Fruit fly (Drosophila melanogaster) whole organism, embryonic: Measurements from ENCODE around the gene dnc.

Source experiments
- Asciz ChIP-seq: fragments of 200-800 bp; sonication (Bioruptor generic); optimal IDR thresholded peaks from 2 replicates; lab custom pipeline; 2017; ENCODE audit warnings: missing biosample characterization, mild to moderate bottlenecking, missing genetic modification characterization, missing genetic modification reagents
- CG11504 ChIP-seq: fragments of 200-800 bp; sonication (Bioruptor generic); optimal IDR thresholded peaks from 3 replicates; lab custom pipeline; 2019; ENCODE audit warnings: missing biosample characterization, mild to moderate bottlenecking, missing genetic modification characterization, moderate library complexity
- CG11560 ChIP-seq: fragments of 200-800 bp; sonication (Bioruptor generic); IDR thresholded peaks from 3 replicates; pipeline ENCODE4 v1.3.6; 2022; ENCODE audit warnings: missing biosample characterization, missing genetic modification characterization
- CG12744 ChIP-seq: fragments of 200-800 bp; sonication (Bioruptor generic); optimal IDR thresholded peaks from 2 replicates; lab custom pipeline; 2016; ENCODE audit warnings: missing biosample characterization, missing genetic modification characterization
- CG13287 ChIP-seq: fragments of 200-800 bp; sonication (Bioruptor generic); IDR thresholded peaks from 2 replicates; pipeline ENCODE4 v1.3.6; 2022; ENCODE audit warnings: missing biosample characterization, missing genetic modification characterization; ENCODE audit not compliant: partially characterized antibody
- CG13424 ChIP-seq: fragments of 200-800 bp; sonication (Bioruptor generic); optimal IDR thresholded peaks from 2 replicates; lab custom pipeline; 2019; ENCODE audit warnings: missing biosample characterization, mild to moderate bottlenecking, missing genetic modification characterization, moderate library complexity
- CG13775 ChIP-seq: fragments of 200-800 bp; sonication (Bioruptor generic); optimal IDR thresholded peaks from 3 replicates; lab custom pipeline; 2017; ENCODE audit warnings: missing biosample characterization, mild to moderate bottlenecking, missing genetic modification characterization
- CG15514 ChIP-seq: fragments of 200-800 bp; sonication (Bioruptor generic); optimal IDR thresholded peaks from 3 replicates; lab custom pipeline; 2017; ENCODE audit warnings: missing biosample characterization, missing genetic modification characterization, mild to moderate bottlenecking, moderate library complexity, missing genetic modification reagents
- CG17186 ChIP-seq: fragments of 200-800 bp; sonication (Bioruptor generic); optimal IDR thresholded peaks from 3 replicates; lab custom pipeline; 2017; ENCODE audit warnings: missing biosample characterization, missing genetic modification reagents, missing genetic modification characterization
- CG18599 ChIP-seq: fragments of 200-800 bp; sonication (Bioruptor generic); optimal IDR thresholded peaks from 3 replicates; lab custom pipeline; 2017; ENCODE audit warnings: missing biosample characterization, missing genetic modification characterization, mild to moderate bottlenecking, moderate library complexity, missing genetic modification reagents
- CG31388 ChIP-seq: fragments of 200-800 bp; sonication (Bioruptor generic); optimal IDR thresholded peaks from 2 replicates; lab custom pipeline; 2016; ENCODE audit warnings: missing biosample characterization, missing genetic modification characterization
- CG3847 ChIP-seq: fragments of 200-800 bp; sonication (Bioruptor generic); IDR thresholded peaks from 2 replicates; pipeline ENCODE4 v1.3.6; 2022; ENCODE audit warnings: missing biosample characterization, missing genetic modification characterization
- CG42726 ChIP-seq: fragments of 200-800 bp; sonication (Bioruptor generic); IDR thresholded peaks from 2 replicates; pipeline ENCODE4 v1.3.6; 2022; ENCODE audit warnings: missing biosample characterization, missing genetic modification characterization; ENCODE audit not compliant: partially characterized antibody
- CG4617 ChIP-seq: fragments of 200-800 bp; sonication (Bioruptor generic); optimal IDR thresholded peaks from 3 replicates; lab custom pipeline; 2016; ENCODE audit warnings: missing biosample characterization, missing genetic modification characterization, borderline replicate concordance
- CG6791 ChIP-seq: fragments of 200-800 bp; sonication (Bioruptor generic); IDR thresholded peaks from 3 replicates; pipeline ENCODE4 v1.3.6; 2022; ENCODE audit warnings: missing biosample characterization, missing genetic modification characterization; ENCODE audit not compliant: partially characterized antibody
- CG7839 ChIP-seq: fragments of 200-800 bp; sonication (Bioruptor generic); optimal IDR thresholded peaks from 3 replicates; lab custom pipeline; 2018; ENCODE audit warnings: missing biosample characterization, mild to moderate bottlenecking, missing genetic modification characterization, moderate library complexity
- CG8359 ChIP-seq: fragments of 200-800 bp; sonication (Bioruptor generic); optimal IDR thresholded peaks from 2 replicates; lab custom pipeline; 2017; ENCODE audit warnings: missing biosample characterization, mild to moderate bottlenecking, missing genetic modification characterization, borderline replicate concordance
- CG9817 ChIP-seq: fragments of 200-800 bp; sonication (Bioruptor generic); optimal IDR thresholded peaks from 2 replicates; lab custom pipeline; 2018; ENCODE audit warnings: missing biosample characterization, mild to moderate bottlenecking, missing genetic modification characterization, moderate library complexity
- CkIIα-i1 ChIP-seq: fragments of 200-800 bp; sonication (Bioruptor generic); IDR thresholded peaks from 2 replicates; pipeline ENCODE4 v1.3.6; 2022; ENCODE audit warnings: missing biosample characterization, missing genetic modification characterization
- Dek ChIP-seq: fragments of 200-800 bp; sonication (Bioruptor generic); optimal IDR thresholded peaks from 3 replicates; lab custom pipeline; 2019; ENCODE audit warnings: missing biosample characterization, mild to moderate bottlenecking, missing genetic modification characterization, moderate library complexity
- Dll ChIP-seq: fragments of 200-800 bp; sonication (Bioruptor generic); IDR thresholded peaks from 4 replicates; pipeline ENCODE4 v1.3.6; 2022; ENCODE audit warnings: missing biosample characterization, missing genetic modification characterization; ENCODE audit not compliant: partially characterized antibody
- Doc2 ChIP-seq: fragments of 200-800 bp; sonication (Bioruptor generic); IDR thresholded peaks from 2 replicates; pipeline ENCODE4 v1.3.6; 2022; ENCODE audit warnings: missing biosample characterization, missing genetic modification characterization
- Dp ChIP-seq: fragments of 200-800 bp; sonication (Bioruptor generic); optimal IDR thresholded peaks from 2 replicates; lab custom pipeline; 2018; ENCODE audit warnings: missing biosample characterization, mild to moderate bottlenecking, missing genetic modification characterization, moderate library complexity
- GATAe ChIP-seq: fragments of 200-800 bp; sonication (Bioruptor generic); conservative IDR thresholded peaks from 2 replicates; pipeline ENCODE4 v1.3.6; 2022; ENCODE audit warnings: missing biosample characterization, missing genetic modification characterization
- HLH3B ChIP-seq: fragments of 200-800 bp; sonication (Bioruptor generic); IDR thresholded peaks from 2 replicates; pipeline ENCODE4 v1.3.6; 2022; ENCODE audit warnings: missing biosample characterization, missing genetic modification characterization
- Kr ChIP-seq: fragments of 200-800 bp; sonication (Bioruptor generic); optimal IDR thresholded peaks from 2 replicates; lab custom pipeline; 2017; ENCODE audit warnings: missing biosample characterization, mild to moderate bottlenecking, missing genetic modification characterization
- Side ChIP-seq: fragments of 200-800 bp; sonication (Bioruptor generic); optimal IDR thresholded peaks from 2 replicates; lab custom pipeline; 2016; ENCODE audit warnings: missing biosample characterization, missing genetic modification characterization
- Sry-β ChIP-seq: fragments of 200-800 bp; sonication (Bioruptor generic); optimal IDR thresholded peaks from 2 replicates; lab custom pipeline; 2018; ENCODE audit warnings: missing biosample characterization, mild to moderate bottlenecking, missing genetic modification characterization, moderate library complexity
- Ssrp ChIP-seq: fragments of 200-800 bp; sonication (Bioruptor generic); optimal IDR thresholded peaks from 2 replicates; lab custom pipeline; 2018; ENCODE audit warnings: missing biosample characterization, mild to moderate bottlenecking, missing genetic modification characterization, moderate library complexity
- Stat92E ChIP-seq, 3 experiments: fragments of >200 bp in 2 of 3; fragments of 200-800 bp in 1 of 3; sonication (Bioruptor generic) in 1 of 3; optimal IDR thresholded peaks; 2 replicates each; lab custom pipeline; 2017 to 2019; ENCODE audit warnings: missing biosample characterization in 3 of 3, missing genetic modification characterization in 3 of 3, mild to moderate bottlenecking in 1 of 3, moderate library complexity in 1 of 3
- ap ChIP-seq: fragments of 200-800 bp; sonication (Bioruptor generic); IDR thresholded peaks from 2 replicates; pipeline ENCODE4 v1.3.6; 2022; ENCODE audit warnings: missing biosample characterization, missing genetic modification characterization
- bcd ChIP-seq: fragments of 200-800 bp; sonication (Bioruptor generic); optimal IDR thresholded peaks from 2 replicates; lab custom pipeline; 2017; ENCODE audit warnings: missing biosample characterization, mild to moderate bottlenecking, missing genetic modification characterization
- caup ChIP-seq: fragments of 200-800 bp; sonication (Bioruptor generic); optimal IDR thresholded peaks from 3 replicates; lab custom pipeline; 2017; ENCODE audit warnings: missing biosample characterization, mild to moderate bottlenecking, missing genetic modification characterization, moderate library complexity; ENCODE audit not compliant: severe bottlenecking
- croc ChIP-seq: fragments of 200-800 bp; sonication (Bioruptor generic); conservative IDR thresholded peaks from 3 replicates; pipeline ENCODE4 v1.3.6; 2022; ENCODE audit warnings: missing biosample characterization, missing genetic modification characterization
- da ChIP-seq: fragments of 200-800 bp; sonication (Bioruptor generic); optimal IDR thresholded peaks from 2 replicates; lab custom pipeline; 2016; ENCODE audit warnings: missing biosample characterization, missing genetic modification characterization
- dati ChIP-seq: fragments of 200-800 bp; sonication (Bioruptor generic); IDR thresholded peaks from 2 replicates; pipeline ENCODE4 v1.3.6; 2022; ENCODE audit warnings: missing biosample characterization, missing genetic modification characterization
- dimm ChIP-seq: fragments of 200-800 bp; sonication (Bioruptor generic); IDR thresholded peaks from 2 replicates; pipeline ENCODE4 v1.3.6; 2022; ENCODE audit warnings: missing biosample characterization, missing genetic modification characterization
- dpn ChIP-seq, 2 experiments: fragments of 200-800 bp; sonication (Bioruptor generic); optimal IDR thresholded peaks; 3 replicates each; lab custom pipeline; 2016; ENCODE audit warnings: missing biosample characterization in 2 of 2, missing genetic modification characterization in 2 of 2
- ewg ChIP-seq: fragments of 200-800 bp; sonication (Bioruptor generic); optimal IDR thresholded peaks from 3 replicates; lab custom pipeline; 2017; ENCODE audit warnings: mild to moderate bottlenecking, missing biosample characterization, missing genetic modification reagents, missing genetic modification characterization
- ind ChIP-seq: fragments of 200-800 bp; sonication (Bioruptor generic); optimal IDR thresholded peaks from 3 replicates; lab custom pipeline; 2016; ENCODE audit warnings: missing biosample characterization, missing genetic modification characterization
- knrl ChIP-seq: fragments of 200-800 bp; sonication (Bioruptor generic); IDR thresholded peaks from 3 replicates; pipeline ENCODE4 v1.3.6; 2022; ENCODE audit warnings: missing biosample characterization, missing genetic modification characterization; ENCODE audit not compliant: partially characterized antibody
- onecut ChIP-seq: fragments of 200-800 bp; sonication (Bioruptor generic); IDR thresholded peaks from 2 replicates; pipeline ENCODE4 v1.3.6; 2022; ENCODE audit warnings: missing biosample characterization, missing genetic modification characterization
- pum ChIP-seq: fragments of 200-800 bp; sonication (Bioruptor generic); optimal IDR thresholded peaks from 2 replicates; lab custom pipeline; 2016; ENCODE audit warnings: missing biosample characterization, missing genetic modification characterization
- repo ChIP-seq: fragments of 200-800 bp; sonication (Bioruptor generic); optimal IDR thresholded peaks from 2 replicates; lab custom pipeline; 2016; ENCODE audit warnings: missing biosample characterization, missing genetic modification characterization
- sqz ChIP-seq: fragments of 200-800 bp; sonication (Bioruptor generic); optimal IDR thresholded peaks from 3 replicates; lab custom pipeline; 2018; ENCODE audit warnings: missing biosample characterization, mild to moderate bottlenecking, missing genetic modification characterization
- tup ChIP-seq: fragments of 200-800 bp; sonication (Bioruptor generic); optimal IDR thresholded peaks from 2 replicates; lab custom pipeline; 2016; ENCODE audit warnings: missing biosample characterization, mild to moderate bottlenecking, missing genetic modification characterization, moderate library complexity
- wor ChIP-seq: fragments of 200-800 bp; sonication (Bioruptor generic); IDR thresholded peaks from 2 replicates; pipeline ENCODE4 v1.3.6; 2022; ENCODE audit warnings: missing biosample characterization, missing genetic modification characterization

dnc gene

DNA sequence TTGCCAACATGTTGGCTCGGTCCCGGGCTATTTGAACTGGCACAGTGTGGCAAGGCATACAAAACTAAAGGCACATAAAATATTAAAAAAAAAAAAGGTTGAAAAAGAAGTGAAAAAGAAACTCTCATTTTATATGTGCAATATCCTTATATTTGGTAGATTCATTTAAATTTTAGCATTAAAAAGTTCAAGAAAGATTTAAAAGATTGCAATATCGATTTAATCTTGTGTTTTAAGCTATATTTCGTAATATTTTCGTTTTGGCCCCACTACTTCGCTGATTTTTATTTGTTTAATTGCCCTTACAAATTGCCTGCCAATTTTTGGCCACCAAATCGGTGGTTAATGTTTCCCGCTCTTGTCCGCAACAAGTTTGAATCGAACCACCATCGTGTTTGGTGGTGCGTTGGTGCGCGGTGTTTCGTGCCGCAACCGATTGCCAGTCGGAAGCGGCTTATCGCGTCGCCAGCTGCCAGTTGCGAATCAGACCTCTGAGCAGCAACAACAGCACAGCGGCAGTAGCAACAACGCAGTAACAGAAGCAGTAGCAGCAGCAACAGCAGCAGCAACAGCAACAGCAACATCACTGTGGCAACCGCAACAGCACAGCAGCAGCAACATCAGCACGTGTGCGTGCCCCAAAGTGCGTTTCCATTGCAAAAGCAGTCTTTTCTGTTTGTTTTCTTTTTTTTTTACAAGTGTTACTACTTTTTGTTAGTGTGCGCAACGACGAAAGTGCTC, 79.5 kb downstream of the dnc start (continued):
- TF ChIP-seq CG12744 (GFP tag; lab: Kevin White, UChicago) = peak; percentile 92
- peak; percentile 82 for TF ChIP-seq CG31388
- TF ChIP-seq wor (GFP tag; lab: Robert Waterston, UW) = peak; percentile 91
- TF ChIP-seq CG15514 (GFP tag; lab: Kevin White, UChicago) = peak; percentile 88
- TF ChIP-seq sqz (GFP tag; lab: Kevin White, UChicago) = peak; percentile 90
- TF ChIP-seq Doc2 (GFP tag; lab: Robert Waterston, UW) = peak; percentile 66
- TF ChIP-seq CG17186 (GFP tag; lab: Kevin White, UChicago) = peak; percentile 70
- TF ChIP-seq CG13775 (GFP tag; lab: Kevin White, UChicago) = peak; percentile 97
- peak; percentile 96 for TF ChIP-seq ind
- TF ChIP-seq Sry-β (GFP tag; lab: Kevin White, UChicago) = peak; percentile 37
- peak; percentile 81 for TF ChIP-seq CG4617
- TF ChIP-seq Dll (GFP tag; lab: Robert Waterston, UW) = no peak
- peak; percentile 46; the same call in 1 of the 2 replicates for TF ChIP-seq CkIIα-i1
- TF ChIP-seq CG13424 (tag; lab: Kevin White, UChicago) = peak; percentile 96
- peak; percentile 95 for TF ChIP-seq CG3847 (GFP tag; lab: Robert Waterston, UW)
- TF ChIP-seq Dp (GFP tag; lab: Kevin White, UChicago) = peak; percentile 3
- TF ChIP-seq dimm (GFP tag; lab: Robert Waterston, UW) = peak; percentile 77
- TF ChIP-seq repo = peak; percentile 88
- TF ChIP-seq CG7839 = peak; percentile 94
- peak; percentile 93 for TF ChIP-seq Dek (tag; lab: Kevin White, UChicago)
- TF ChIP-seq ewg = peak; percentile 90
- TF ChIP-seq CG42726 (GFP tag; lab: Robert Waterston, UW) = no peak
- TF ChIP-seq onecut (GFP tag; lab: Robert Waterston, UW) = peak; percentile 84
- peak; percentile 81 for TF ChIP-seq CG11560
- TF ChIP-seq croc = peak; percentile 89
- no peak for TF ChIP-seq Stat92E (GFP tag; optimal IDR thresholded peaks at IDR 0.05; lab: Kevin White, UChicago)
- peak; percentile 89 to 94 for TF ChIP-seq dpn (GFP tag; optimal IDR thresholded peaks at IDR 0.05; lab: Kevin White, UChicago)
- TF ChIP-seq HLH3B (GFP tag; lab: Robert Waterston, UW) = peak; percentile 95
- peak; percentile 93 for TF ChIP-seq Ssrp
- peak; percentile 95 for TF ChIP-seq Asciz
- TF ChIP-seq tup = peak; percentile 76
- peak; percentile 92 for TF ChIP-seq CG9817 (tag; lab: Kevin White, UChicago)
- TF ChIP-seq GATAe = peak; percentile 76
- TF ChIP-seq CG8359 = peak; percentile 83
- TF ChIP-seq caup (GFP tag; lab: Kevin White, UChicago) = peak; percentile 96
- peak; percentile 98 for TF ChIP-seq CG18599 (GFP tag; lab: Kevin White, UChicago)
- TF ChIP-seq dati (GFP tag; lab: Robert Waterston, UW) = peak; percentile 11; the same call in 1 of the 2 replicates
- peak; percentile 85 for TF ChIP-seq da
- TF ChIP-seq bcd = peak; percentile 97
- no peak for TF ChIP-seq Kr
- peak; percentile 84 for TF ChIP-seq pum (GFP tag; lab: Kevin White, UChicago)
- peak; percentile 85 for TF ChIP-seq ap
- 0 out of 3 replicates have a peak, but pooled peaks have one; percentile 27 for TF ChIP-seq CG6791 (GFP tag; lab: Robert Waterston, UW)
- TF ChIP-seq CG13287 = peak; percentile 39; the same call in 1 of the 2 replicates
- TF ChIP-seq CG11504 (tag; lab: Kevin White, UChicago) = peak; percentile 96
- TF ChIP-seq knrl (GFP tag; lab: Robert Waterston, UW) = peak; percentile 33; the same call in 2 of the 3 replicates
- TF ChIP-seq Side (GFP tag; lab: Kevin White, UChicago) = peak; percentile 81
